Worm (Caenorhabditis elegans) whole organism, mixed stage, embryonic: ENCODE measurements around the gene F58F12.4.

Experiments used
- blmp-1 ChIP-seq: fragments of 150-350 bp; optimal IDR thresholded peaks from 2 replicates; lab custom pipeline; 2014; ENCODE audit warnings: missing biosample characterization, missing genetic modification characterization
- lin-13 ChIP-seq: fragments of 150-350 bp; optimal IDR thresholded peaks from 2 replicates; lab custom pipeline; 2014; ENCODE audit warnings: missing biosample characterization, missing genetic modification characterization
- mab-5 ChIP-seq: fragments of 150-350 bp; optimal IDR thresholded peaks from 2 replicates; lab custom pipeline; 2014; ENCODE audit warnings: missing biosample characterization, missing genetic modification characterization
- pha-4 ChIP-seq: fragments of 150-350 bp; optimal IDR thresholded peaks from 2 replicates; lab custom pipeline; 2018; ENCODE audit warnings: missing biosample characterization, missing genetic modification reagents, missing genetic modification characterization

DNA sequence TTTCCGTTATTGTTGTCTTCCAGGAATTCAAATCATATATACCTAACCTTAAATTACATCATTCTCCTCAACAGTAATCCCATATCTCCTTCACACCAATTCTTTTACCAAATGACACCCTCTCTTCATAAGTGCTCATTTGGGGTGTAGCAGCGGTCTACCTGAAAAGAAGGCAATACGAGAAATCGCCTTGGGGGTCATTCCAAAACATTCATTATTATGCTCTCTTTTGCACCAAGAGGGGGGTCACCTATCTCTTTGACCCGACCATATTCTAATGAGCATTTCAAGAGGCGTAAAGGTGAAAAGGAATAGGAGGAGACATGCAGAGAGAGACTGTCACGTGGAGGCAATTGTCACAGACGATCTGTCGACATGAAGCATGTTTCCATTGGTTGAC, 50.3 kb downstream of the F58F12.4 start:
- no peak for TF ChIP-seq lin-13 (tag; lab: Kevin White, UChicago)
- TF ChIP-seq blmp-1 (tag; lab: Kevin White, UChicago), result no peak
- TF ChIP-seq mab-5 (tag; lab: Kevin White, UChicago), result no peak
- TF ChIP-seq pha-4 (tag; lab: Kevin White, UChicago), result no peak
